Fruit fly (Drosophila melanogaster) whole organism, wandering third instar larva: ENCODE results near the gene CG7264.

Experiments
- Abd-B ChIP-seq: fragments of >200 bp; optimal IDR thresholded peaks from 2 replicates; lab custom pipeline; 2017; ENCODE audit warnings: missing biosample characterization, missing genetic modification characterization
- Sp1 ChIP-seq: fragments of 200-800 bp; sonication (Bioruptor generic); optimal IDR thresholded peaks from 3 replicates; lab custom pipeline; 2019; ENCODE audit warnings: missing biosample characterization, mild to moderate bottlenecking, missing genetic modification characterization, moderate library complexity
- Vsx2 ChIP-seq: fragments of 200-300, 225-300 bp; sonication (Bioruptor generic); optimal IDR thresholded peaks from 2 replicates; lab custom pipeline; 2018; ENCODE audit warnings: missing biosample characterization, missing genetic modification characterization; ENCODE audit not compliant: partially characterized antibody
- br ChIP-seq: fragments of 200-800 bp; sonication (Bioruptor generic); optimal IDR thresholded peaks from 2 replicates; lab custom pipeline; 2016; ENCODE audit warnings: missing biosample characterization, missing genetic modification characterization
- fru ChIP-seq: fragments of 200-800 bp; sonication (Bioruptor generic); optimal IDR thresholded peaks from 3 replicates; lab custom pipeline; 2016; ENCODE audit warnings: missing biosample characterization, mild to moderate bottlenecking, missing genetic modification characterization
- psq ChIP-seq: fragments of 200-800 bp; sonication (Bioruptor generic); optimal IDR thresholded peaks from 3 replicates; lab custom pipeline; 2017; ENCODE audit warnings: missing biosample characterization, mild to moderate bottlenecking, missing genetic modification characterization, moderate library complexity
- tai ChIP-seq: sonication (Bioruptor generic); optimal IDR thresholded peaks from 2 replicates; lab custom pipeline; 2016; ENCODE audit warnings: missing biosample characterization, missing genetic modification characterization

dm6 chr3L:11833296-11833717, 4.5 kb downstream of the CG7264 start, which contains the start of gene CycA:
- no peak for TF ChIP-seq psq (GFP tag; lab: Kevin White, UChicago)
- TF ChIP-seq Vsx2 (GFP tag; lab: Kevin White, UChicago) = peak; percentile 22
- TF ChIP-seq Abd-B = no peak
- no peak for TF ChIP-seq br (GFP tag; lab: Kevin White, UChicago)
- TF ChIP-seq Sp1 (GFP tag; lab: Kevin White, UChicago) = no peak
- no peak for TF ChIP-seq fru (GFP tag; lab: Kevin White, UChicago)
- TF ChIP-seq tai (GFP tag; lab: Kevin White, UChicago) = no peak
